Worm (Caenorhabditis elegans) whole organism, L3 larva: ENCODE results near the gene ddx-23.

ENCODE experiments used
- ZK546.5 ChIP-seq: sonication (generic microtip); optimal IDR thresholded peaks from 2 replicates; lab custom pipeline; 2017; ENCODE audit warnings: missing biosample characterization, missing genetic modification characterization
- aly-2 ChIP-seq: fragments of 150-350 bp; optimal IDR thresholded peaks from 2 replicates; lab custom pipeline; 2014; ENCODE audit warnings: missing biosample characterization, missing genetic modification characterization
- ceh-16 ChIP-seq: sonication (generic microtip); optimal IDR thresholded peaks from 2 replicates; lab custom pipeline; 2017; ENCODE audit warnings: missing biosample characterization, missing genetic modification characterization
- ceh-28 ChIP-seq: fragments of 150-350 bp; optimal IDR thresholded peaks from 2 replicates; lab custom pipeline; 2014; ENCODE audit warnings: missing biosample characterization, missing genetic modification reagents, missing genetic modification characterization
- ceh-82 ChIP-seq: fragments of 150-350 bp; optimal IDR thresholded peaks from 2 replicates; lab custom pipeline; 2014; ENCODE audit warnings: missing biosample characterization, missing genetic modification characterization
- daf-12 ChIP-seq: fragments of 150-350 bp; optimal IDR thresholded peaks from 2 replicates; lab custom pipeline; 2014; ENCODE audit warnings: missing biosample characterization, missing genetic modification reagents, missing genetic modification characterization
- egl-27 ChIP-seq: sonication (generic microtip); optimal IDR thresholded peaks from 4 replicates; lab custom pipeline; 2017; ENCODE audit warnings: missing biosample characterization, missing genetic modification reagents, missing genetic modification characterization
- egl-5 ChIP-seq: fragments of 150-350 bp; optimal IDR thresholded peaks from 2 replicates; lab custom pipeline; 2017; ENCODE audit warnings: missing biosample characterization, missing genetic modification reagents, missing genetic modification characterization, inconsistent platforms
- elt-1 ChIP-seq: fragments of 150-350 bp; optimal IDR thresholded peaks from 2 replicates; lab custom pipeline; 2014; ENCODE audit warnings: missing biosample characterization, missing genetic modification characterization
- elt-2 ChIP-seq: sonication (generic microtip); optimal IDR thresholded peaks from 2 replicates; lab custom pipeline; 2016; ENCODE audit warnings: missing genetic modification reagents, mild to moderate bottlenecking, missing genetic modification characterization, missing compliant biosample characterization
- elt-3 ChIP-seq, 3 experiments: fragments of 150-350 bp in 1 of 3; sonication (generic microtip) in 2 of 3; optimal IDR thresholded peaks; 2 replicates in 2 of 3; 4 replicates in 1 of 3; lab custom pipeline; 2014 to 2017; ENCODE audit warnings: missing biosample characterization in 3 of 3, missing genetic modification characterization in 3 of 3
- eor-1 ChIP-seq, 2 experiments: fragments of 150-350 bp; optimal IDR thresholded peaks; 2 replicates each; lab custom pipeline; 2014 to 2018; ENCODE audit warnings: missing biosample characterization in 2 of 2, missing genetic modification characterization in 2 of 2
- fkh-2 ChIP-seq: fragments of 150-350 bp; optimal IDR thresholded peaks from 2 replicates; lab custom pipeline; 2014; ENCODE audit warnings: missing biosample characterization, missing genetic modification reagents, missing genetic modification characterization
- jun-1 ChIP-seq: fragments of 150-350 bp; optimal IDR thresholded peaks from 2 replicates; lab custom pipeline; 2014; ENCODE audit warnings: missing biosample characterization, missing genetic modification reagents, missing genetic modification characterization
- lin-39 ChIP-seq: fragments of 150-350 bp; optimal IDR thresholded peaks from 2 replicates; lab custom pipeline; 2018; ENCODE audit warnings: missing biosample characterization, missing genetic modification reagents, missing genetic modification characterization
- lsy-12 ChIP-seq: sonication (generic microtip); optimal IDR thresholded peaks from 2 replicates; lab custom pipeline; 2016; ENCODE audit warnings: mild to moderate bottlenecking, missing genetic modification characterization, missing compliant biosample characterization
- nfya-1 ChIP-seq: sonication (generic microtip); optimal IDR thresholded peaks from 2 replicates; lab custom pipeline; 2017; ENCODE audit warnings: missing genetic modification characterization, mild to moderate bottlenecking, missing compliant biosample characterization, antibody characterized with exemption, moderate library complexity; ENCODE audit not compliant: insufficient read depth
- nhr-11 ChIP-seq: fragments of 150-350 bp; optimal IDR thresholded peaks from 2 replicates; lab custom pipeline; 2014; ENCODE audit warnings: missing biosample characterization, missing genetic modification characterization
- nhr-12 ChIP-seq: fragments of 150-350 bp; optimal IDR thresholded peaks from 2 replicates; lab custom pipeline; 2014; ENCODE audit warnings: missing biosample characterization, missing genetic modification characterization
- nhr-23 ChIP-seq: fragments of 150-350 bp; optimal IDR thresholded peaks from 2 replicates; lab custom pipeline; 2014; ENCODE audit warnings: missing biosample characterization, missing genetic modification reagents, missing genetic modification characterization
- nhr-237 ChIP-seq: fragments of 150-350 bp; optimal IDR thresholded peaks from 2 replicates; lab custom pipeline; 2014; ENCODE audit warnings: missing biosample characterization, missing genetic modification characterization
- nhr-25 ChIP-seq: sonication (generic microtip); optimal IDR thresholded peaks from 2 replicates; lab custom pipeline; 2017; ENCODE audit warnings: missing biosample characterization, missing genetic modification characterization
- nhr-28 ChIP-seq: fragments of 150-350 bp; optimal IDR thresholded peaks from 2 replicates; lab custom pipeline; 2014; ENCODE audit warnings: missing biosample characterization, missing genetic modification characterization
- nhr-43 ChIP-seq: sonication (generic microtip); optimal IDR thresholded peaks from 2 replicates; lab custom pipeline; 2016; ENCODE audit warnings: mild to moderate bottlenecking, missing genetic modification characterization, missing compliant biosample characterization; ENCODE audit not compliant: poor library complexity, severe bottlenecking
- nhr-67 ChIP-seq: fragments of 150-350 bp; optimal IDR thresholded peaks from 2 replicates; lab custom pipeline; 2014; ENCODE audit warnings: missing biosample characterization, missing genetic modification characterization
- nhr-77 ChIP-seq: fragments of 150-350 bp; optimal IDR thresholded peaks from 2 replicates; lab custom pipeline; 2014; ENCODE audit warnings: missing biosample characterization, missing genetic modification characterization
- pha-4 ChIP-seq: fragments of 150-350 bp; optimal IDR thresholded peaks from 2 replicates; lab custom pipeline; 2014; ENCODE audit warnings: missing biosample characterization, missing genetic modification reagents, missing genetic modification characterization
- pqm-1 ChIP-seq: fragments of 150-350 bp; optimal IDR thresholded peaks from 2 replicates; lab custom pipeline; 2017; ENCODE audit warnings: missing biosample characterization, missing genetic modification characterization, inconsistent platforms
- skn-1 ChIP-seq: fragments of 150-350 bp; optimal IDR thresholded peaks from 2 replicates; lab custom pipeline; 2014; ENCODE audit warnings: missing biosample characterization, missing genetic modification characterization
- tbx-2 ChIP-seq: sonication (generic microtip); optimal IDR thresholded peaks from 2 replicates; lab custom pipeline; 2016; ENCODE audit warnings: mild to moderate bottlenecking, missing genetic modification characterization, missing compliant biosample characterization
- unc-39 ChIP-seq: sonication (generic microtip); optimal IDR thresholded peaks from 4 replicates; lab custom pipeline; 2017; ENCODE audit warnings: missing biosample characterization, missing genetic modification characterization
- unc-62 ChIP-seq: fragments of 150-350 bp; sonication (generic microtip); optimal IDR thresholded peaks from 4 replicates; lab custom pipeline; 2014; ENCODE audit warnings: missing biosample characterization, missing genetic modification reagents, missing genetic modification characterization
- zag-1 ChIP-seq: fragments of 150-350 bp; optimal IDR thresholded peaks from 2 replicates; lab custom pipeline; 2014; ENCODE audit warnings: missing biosample characterization, missing genetic modification characterization
- ztf-11 ChIP-seq: fragments of 150-350 bp; optimal IDR thresholded peaks from 2 replicates; lab custom pipeline; 2014; ENCODE audit warnings: missing biosample characterization, missing genetic modification characterization

The ddx-23 gene

ce11 chrIII:5814098-5814497 is 39.0 kb downstream of the ddx-23 start:
- TF ChIP-seq lsy-12 (tag; lab: Kevin White, UChicago) (no peak), egl-27 (tag; lab: Kevin White, UChicago) (no peak), pqm-1 (tag; lab: Kevin White, UChicago) (peak; percentile 59), tbx-2 (no peak), nhr-25 (tag; lab: Kevin White, UChicago) (no peak), skn-1 (tag; lab: Kevin White, UChicago) (no peak), jun-1 (tag; lab: Kevin White, UChicago) (no peak), pha-4 (peak; percentile 43), elt-2 (tag; lab: Kevin White, UChicago) (peak; percentile 74)

DNA sequence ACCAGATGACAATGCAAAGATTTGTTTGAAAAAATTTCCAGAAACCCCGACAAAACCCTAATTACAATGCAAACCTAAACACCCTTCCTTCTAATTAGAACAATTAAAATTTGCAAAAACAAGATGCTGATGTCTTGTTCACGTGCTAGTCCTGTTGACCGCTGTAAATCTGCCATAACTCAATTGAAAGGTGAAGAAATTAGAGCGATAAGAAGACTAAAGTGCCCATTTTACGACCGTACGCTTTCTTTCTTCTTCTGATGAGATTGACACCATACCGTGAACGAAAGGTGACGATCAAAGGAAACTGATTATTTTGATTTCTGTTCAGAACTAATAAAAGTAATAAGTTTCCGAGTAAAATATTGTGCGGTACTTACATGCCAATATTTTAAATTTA is 39.6 kb downstream of the ddx-23 start:
- TF ChIP-seq ceh-28 (no peak), ceh-16 (no peak), nhr-67 (tag; lab: Kevin White, UChicago) (no peak), unc-62 (GFP tag; lab: Kevin White, UChicago) (no peak), tbx-2 (no peak), eor-1 (tag; optimal IDR thresholded peaks at IDR 0.05; lab: Kevin White, UChicago) (no peak), nfya-1 (tag; lab: Kevin White, UChicago) (no peak), zag-1 (tag; lab: Kevin White, UChicago) (no peak)
- TF ChIP-seq, all 47 proteins: peak for 0

DNA sequence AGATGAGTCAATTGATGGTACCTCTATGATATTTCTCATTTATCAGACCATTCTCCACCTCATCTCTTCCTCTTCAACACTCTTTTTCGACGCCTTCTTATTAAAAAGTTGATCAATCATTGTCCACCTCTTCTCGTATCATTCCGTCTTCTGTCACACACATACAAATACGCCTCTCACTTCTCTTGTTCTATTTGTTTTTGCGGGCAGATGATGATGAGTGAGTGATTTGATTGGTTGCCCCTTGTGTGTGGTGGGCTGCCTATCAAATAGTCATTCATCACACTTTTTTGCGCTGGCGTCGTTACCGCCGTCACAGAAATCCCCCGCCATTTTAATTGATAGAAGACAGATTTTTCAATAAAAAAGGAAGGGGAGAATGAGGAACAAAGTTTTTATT is 40.4 kb downstream of the ddx-23 start:
- TF ChIP-seq nhr-43 (tag; lab: Kevin White, UChicago) (peak; percentile 41), egl-27 (tag; lab: Kevin White, UChicago) (peak; percentile 18), nfya-1 (tag; lab: Kevin White, UChicago) (peak; percentile 73), pqm-1 (tag; lab: Kevin White, UChicago) (no peak), elt-1 (tag; lab: Kevin White, UChicago) (no peak), nhr-28 (tag; lab: Kevin White, UChicago) (no peak), elt-3 (tag; optimal IDR thresholded peaks at IDR 0.05; lab: Kevin White, UChicago) (peak in 2 of 3 experiments; percentile 19 to 82), eor-1 (tag; optimal IDR thresholded peaks at IDR 0.05; lab: Kevin White, UChicago) (no peak), lin-39 (tag; lab: Kevin White, UChicago) (no peak), nhr-23 (tag; lab: Kevin White, UChicago) (peak; percentile 69), nhr-25 (tag; lab: Kevin White, UChicago) (peak; percentile 58), unc-62 (GFP tag; lab: Kevin White, UChicago) (peak; percentile 18)

ce11 chrIII:5811957-5812356 is 41.1 kb downstream of the ddx-23 start:
- no peak for TF ChIP-seq nhr-11 (tag; lab: Kevin White, UChicago)
- no peak for TF ChIP-seq ceh-16
- TF ChIP-seq nhr-77, result no peak
- TF ChIP-seq nhr-25 (tag; lab: Kevin White, UChicago), result no peak
- TF ChIP-seq ztf-11, result no peak
- TF ChIP-seq daf-12 (tag; lab: Kevin White, UChicago), result no peak
- TF ChIP-seq ZK546.5, result no peak
- TF ChIP-seq lin-39 (tag; lab: Kevin White, UChicago), result no peak
- no peak for TF ChIP-seq unc-39
- no peak for TF ChIP-seq nhr-23 (tag; lab: Kevin White, UChicago)
- no peak for TF ChIP-seq ceh-28
- no peak for TF ChIP-seq nhr-12 (tag; lab: Kevin White, UChicago)
- TF ChIP-seq nhr-237 (tag; lab: Kevin White, UChicago), result no peak
- no peak for TF ChIP-seq nhr-43 (tag; lab: Kevin White, UChicago)
- no peak for TF ChIP-seq egl-5 (tag; lab: Kevin White, UChicago)
- TF ChIP-seq eor-1 (tag; optimal IDR thresholded peaks at IDR 0.05; lab: Kevin White, UChicago), result no peak
- TF ChIP-seq lsy-12 (tag; lab: Kevin White, UChicago), result no peak
- no peak for TF ChIP-seq fkh-2 (tag; lab: Kevin White, UChicago)
- TF ChIP-seq aly-2 (tag; lab: Kevin White, UChicago), result no peak

- TF ChIP-seq ceh-82 (tag; lab: Kevin White, UChicago) (no peak), pha-4 (peak; percentile 70), pqm-1 (tag; lab: Kevin White, UChicago) (peak; percentile 18), elt-2 (tag; lab: Kevin White, UChicago) (peak; percentile 12), egl-5 (tag; lab: Kevin White, UChicago) (no peak)
These were observed 43.1 kb downstream of the ddx-23 start for ce11 chrIII:5810012-5810411.
